Worm (Caenorhabditis elegans) whole organism, mixed stage, embryonic: ENCODE data around the gene lsy-27.

Experiments used
- M03D4.4 ChIP-seq: sonication (generic microtip); optimal IDR thresholded peaks from 2 replicates; lab custom pipeline; 2017; ENCODE audit warnings: mild to moderate bottlenecking, missing genetic modification characterization, missing compliant biosample characterization
- bed-3 ChIP-seq: fragments of 200-800 bp; sonication (Bioruptor generic); optimal IDR thresholded peaks from 3 replicates; lab custom pipeline; 2018; ENCODE audit warnings: mild to moderate bottlenecking, missing genetic modification characterization, moderate library complexity, missing compliant biosample characterization
- blmp-1 ChIP-seq: fragments of 150-350 bp; optimal IDR thresholded peaks from 2 replicates; lab custom pipeline; 2014; ENCODE audit warnings: missing biosample characterization, missing genetic modification characterization
- ceh-43 ChIP-seq: fragments of 200-800 bp; sonication (Bioruptor generic); optimal IDR thresholded peaks from 2 replicates; lab custom pipeline; 2018; ENCODE audit warnings: mild to moderate bottlenecking, missing genetic modification characterization, moderate library complexity, missing compliant biosample characterization
- ceh-83 ChIP-seq: fragments of 200-800 bp; sonication (Bioruptor generic); optimal IDR thresholded peaks from 2 replicates; lab custom pipeline; 2018; ENCODE audit warnings: mild to moderate bottlenecking, missing genetic modification characterization, missing compliant biosample characterization
- ces-1 ChIP-seq: fragments of 150-350 bp; optimal IDR thresholded peaks from 2 replicates; lab custom pipeline; 2014; ENCODE audit warnings: missing biosample characterization, missing genetic modification reagents, missing genetic modification characterization
- cnd-1 ChIP-seq: fragments of 200-800 bp; sonication (Bioruptor generic); optimal IDR thresholded peaks from 2 replicates; lab custom pipeline; 2018; ENCODE audit warnings: mild to moderate bottlenecking, missing genetic modification characterization, missing compliant biosample characterization
- drap-1 ChIP-seq: fragments of 200-800 bp; sonication (Bioruptor generic); optimal IDR thresholded peaks from 3 replicates; lab custom pipeline; 2018; ENCODE audit warnings: mild to moderate bottlenecking, missing genetic modification characterization, missing compliant biosample characterization
- elt-3 ChIP-seq: fragments of 150-350 bp; optimal IDR thresholded peaks from 2 replicates; lab custom pipeline; 2014; ENCODE audit warnings: missing biosample characterization, missing genetic modification characterization
- ham-2 ChIP-seq: fragments of 200-800 bp; sonication (Bioruptor generic); optimal IDR thresholded peaks from 2 replicates; lab custom pipeline; 2018; ENCODE audit warnings: mild to moderate bottlenecking, missing genetic modification characterization, missing compliant biosample characterization
- hlh-1 ChIP-seq: fragments of 150-350 bp; optimal IDR thresholded peaks from 2 replicates; lab custom pipeline; 2014; ENCODE audit warnings: missing biosample characterization, missing genetic modification reagents, missing genetic modification characterization
- lin-13 ChIP-seq: fragments of 150-350 bp; optimal IDR thresholded peaks from 2 replicates; lab custom pipeline; 2014; ENCODE audit warnings: missing biosample characterization, missing genetic modification characterization
- lin-32 ChIP-seq: fragments of 200-800 bp; sonication (Bioruptor generic); optimal IDR thresholded peaks from 2 replicates; lab custom pipeline; 2018; ENCODE audit warnings: mild to moderate bottlenecking, missing genetic modification characterization, missing compliant biosample characterization
- lsy-2 ChIP-seq: fragments of 150-350 bp; optimal IDR thresholded peaks from 2 replicates; lab custom pipeline; 2014; ENCODE audit warnings: missing biosample characterization, missing genetic modification characterization
- mep-1 ChIP-seq: fragments of 150-350 bp; optimal IDR thresholded peaks from 2 replicates; lab custom pipeline; 2017; ENCODE audit warnings: missing biosample characterization, missing genetic modification reagents, missing genetic modification characterization, inconsistent platforms
- mls-2 ChIP-seq: sonication (generic microtip); optimal IDR thresholded peaks from 2 replicates; lab custom pipeline; 2016; ENCODE audit warnings: mild to moderate bottlenecking, missing genetic modification characterization, moderate library complexity, missing compliant biosample characterization
- nhr-12 ChIP-seq: fragments of 150-350 bp; optimal IDR thresholded peaks from 2 replicates; lab custom pipeline; 2014; ENCODE audit warnings: missing biosample characterization, missing genetic modification characterization
- nhr-2 ChIP-seq: fragments of 150-350 bp; optimal IDR thresholded peaks from 2 replicates; lab custom pipeline; 2014; ENCODE audit warnings: missing biosample characterization, missing genetic modification characterization
- nhr-237 ChIP-seq: fragments of 150-350 bp; optimal IDR thresholded peaks from 2 replicates; lab custom pipeline; 2014; ENCODE audit warnings: missing biosample characterization, missing genetic modification characterization
- nhr-28 ChIP-seq: fragments of 150-350 bp; optimal IDR thresholded peaks from 2 replicates; lab custom pipeline; 2014; ENCODE audit warnings: missing biosample characterization, missing genetic modification characterization
- nhr-76 ChIP-seq: sonication (generic microtip); optimal IDR thresholded peaks from 2 replicates; lab custom pipeline; 2017; ENCODE audit warnings: missing biosample characterization, missing genetic modification characterization
- pha-4 ChIP-seq: fragments of 150-350 bp; optimal IDR thresholded peaks from 2 replicates; lab custom pipeline; 2018; ENCODE audit warnings: missing biosample characterization, missing genetic modification reagents, missing genetic modification characterization
- sem-2 ChIP-seq: fragments of 200-800 bp; sonication (Bioruptor generic); optimal IDR thresholded peaks from 2 replicates; lab custom pipeline; 2018; ENCODE audit warnings: mild to moderate bottlenecking, missing genetic modification characterization, missing compliant biosample characterization
- sptf-1 ChIP-seq: sonication (generic microtip); optimal IDR thresholded peaks from 2 replicates; lab custom pipeline; 2017; ENCODE audit warnings: mild to moderate bottlenecking, missing genetic modification characterization, moderate library complexity, missing compliant biosample characterization
- tbx-8 ChIP-seq: fragments of 200-800 bp; sonication (Bioruptor generic); optimal IDR thresholded peaks from 2 replicates; lab custom pipeline; 2018; ENCODE audit warnings: mild to moderate bottlenecking, missing genetic modification characterization, moderate library complexity, missing compliant biosample characterization
- unc-120 ChIP-seq: sonication (generic microtip); optimal IDR thresholded peaks from 2 replicates; lab custom pipeline; 2017; ENCODE audit warnings: missing genetic modification characterization, missing compliant biosample characterization; ENCODE audit not compliant: poor library complexity, severe bottlenecking
- unc-39 ChIP-seq: fragments of 150-350 bp; optimal IDR thresholded peaks from 2 replicates; lab custom pipeline; 2014; ENCODE audit warnings: missing biosample characterization, missing genetic modification characterization
- unc-62 ChIP-seq: fragments of 150-350 bp; optimal IDR thresholded peaks from 2 replicates; lab custom pipeline; 2014; ENCODE audit warnings: missing biosample characterization, missing genetic modification reagents, missing genetic modification characterization
- zip-8 ChIP-seq: fragments of 150-350 bp; optimal IDR thresholded peaks from 2 replicates; lab custom pipeline; 2014; ENCODE audit warnings: missing biosample characterization, missing genetic modification characterization
- ztf-11 ChIP-seq: fragments of 150-350 bp; optimal IDR thresholded peaks from 2 replicates; lab custom pipeline; 2014; ENCODE audit warnings: missing biosample characterization, missing genetic modification characterization

The lsy-27 gene

ce11 chrV:17328497-17328896, 21.5 kb downstream of the lsy-27 start, which contains the start of gene srg-44:
srg-44 (plus strand) TSS chrV:17328797.
- no peak for TF ChIP-seq sptf-1
- no peak for TF ChIP-seq zip-8 (tag; lab: Kevin White, UChicago)
- no peak for TF ChIP-seq bed-3 (GFP tag; lab: Kevin White, UChicago)
- TF ChIP-seq nhr-28 (tag; lab: Kevin White, UChicago): no peak
- TF ChIP-seq nhr-12 (tag; lab: Kevin White, UChicago): no peak
- no peak for TF ChIP-seq nhr-237 (tag; lab: Kevin White, UChicago)
- TF ChIP-seq blmp-1 (tag; lab: Kevin White, UChicago): no peak
- TF ChIP-seq lin-13: no peak

ce11 chrV:17327867-17328266, 22.1 kb downstream of the lsy-27 start, which contains the start of gene sdz-16:
sdz-16 (minus strand) TSS chrV:17327967.
- TF ChIP-seq ceh-83 (GFP tag; lab: Kevin White, UChicago): no peak
- no peak for TF ChIP-seq hlh-1
- no peak for TF ChIP-seq drap-1
- no peak for TF ChIP-seq lin-13
- TF ChIP-seq zip-8 (tag; lab: Kevin White, UChicago): no peak
- no peak for TF ChIP-seq nhr-237 (tag; lab: Kevin White, UChicago)
- no peak for TF ChIP-seq cnd-1 (tag; lab: Kevin White, UChicago)
- TF ChIP-seq unc-39 (tag; lab: Kevin White, UChicago): no peak

- TF ChIP-seq unc-39 (tag; lab: Kevin White, UChicago) (no peak), sem-2 (no peak), drap-1 (peak; percentile 12), ham-2 (GFP tag; lab: Kevin White, UChicago) (no peak), bed-3 (GFP tag; lab: Kevin White, UChicago) (no peak), lin-13 (no peak), nhr-237 (tag; lab: Kevin White, UChicago) (no peak)
- TF ChIP-seq, all 35 proteins: peak for 1
These were observed 26.1 kb downstream of the lsy-27 start for ce11 chrV:17323876-17324275.

DNA sequence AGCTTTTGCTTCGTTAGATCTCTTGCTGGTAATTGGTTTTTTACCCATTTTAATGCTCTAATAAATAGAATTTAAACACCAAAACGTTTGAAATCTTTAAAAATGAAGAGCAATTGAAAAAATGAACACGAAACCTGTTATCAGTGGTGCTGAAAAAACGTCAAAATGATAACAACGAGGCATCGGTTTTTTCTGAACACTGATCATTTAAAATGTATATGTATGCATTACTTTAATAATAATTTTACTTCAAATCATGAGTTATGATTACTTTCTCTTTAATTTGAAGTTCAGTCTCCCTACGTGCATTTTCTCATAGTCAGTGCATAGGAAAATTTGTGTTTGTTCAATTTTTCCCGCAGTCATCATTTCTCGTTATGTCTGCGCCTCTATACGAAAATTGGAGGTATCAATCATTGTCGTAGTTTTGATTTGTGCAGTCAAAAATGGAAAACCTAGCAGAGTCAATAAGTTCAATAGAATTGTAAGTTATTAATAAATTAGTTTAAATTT, 27.5 kb downstream of the lsy-27 start, which contains the start of gene F31E9.3:
F31E9.3 (plus strand) TSS at position 194 of the 513 bp plus-strand sequence.
- TF ChIP-seq sem-2 (no peak), bed-3 (GFP tag; lab: Kevin White, UChicago) (no peak), blmp-1 (tag; lab: Kevin White, UChicago) (no peak), nhr-2 (no peak), lin-32 (GFP tag; lab: Kevin White, UChicago) (no peak), lsy-2 (tag; lab: Kevin White, UChicago) (no peak), ztf-11 (no peak), nhr-237 (tag; lab: Kevin White, UChicago) (no peak), unc-120 (tag; lab: Kevin White, UChicago) (no peak), nhr-12 (tag; lab: Kevin White, UChicago) (no peak), mls-2 (tag; lab: Kevin White, UChicago) (no peak), M03D4.4 (tag; lab: Kevin White, UChicago) (no peak), sptf-1 (no peak), tbx-8 (GFP tag; lab: Kevin White, UChicago) (no peak), zip-8 (tag; lab: Kevin White, UChicago) (no peak), nhr-76 (tag; lab: Kevin White, UChicago) (no peak), ceh-43 (GFP tag; lab: Kevin White, UChicago) (no peak), mep-1 (tag; lab: Kevin White, UChicago) (no peak)
- TF ChIP-seq, all 35 proteins: peak for 0

ce11 chrV:17317786-17318185, 32.2 kb downstream of the lsy-27 start, which contains the start of gene srz-58:
srz-58 (plus strand) TSS chrV:17318147.
- no peak for TF ChIP-seq hlh-1
- TF ChIP-seq mls-2 (tag; lab: Kevin White, UChicago): no peak
- no peak for TF ChIP-seq nhr-28 (tag; lab: Kevin White, UChicago)
- TF ChIP-seq lin-13: no peak
- no peak for TF ChIP-seq mep-1 (tag; lab: Kevin White, UChicago)
- TF ChIP-seq unc-62: no peak
- TF ChIP-seq ces-1 (GFP tag; lab: Kevin White, UChicago): no peak
- TF ChIP-seq lsy-2 (tag; lab: Kevin White, UChicago): no peak
- no peak for TF ChIP-seq sptf-1
- TF ChIP-seq bed-3 (GFP tag; lab: Kevin White, UChicago): no peak
- TF ChIP-seq blmp-1 (tag; lab: Kevin White, UChicago): no peak
- TF ChIP-seq M03D4.4 (tag; lab: Kevin White, UChicago): no peak
- no peak for TF ChIP-seq unc-39 (tag; lab: Kevin White, UChicago)
- TF ChIP-seq nhr-237 (tag; lab: Kevin White, UChicago): no peak
- TF ChIP-seq elt-3 (tag; lab: Kevin White, UChicago): no peak
- no peak for TF ChIP-seq ceh-83 (GFP tag; lab: Kevin White, UChicago)
- no peak for TF ChIP-seq pha-4 (tag; lab: Kevin White, UChicago)
- no peak for TF ChIP-seq ham-2 (GFP tag; lab: Kevin White, UChicago)
